Worm (Caenorhabditis elegans) whole organism, L1 larva: Measurements from ENCODE around the gene F38G1.3.

ENCODE experiments used
- blmp-1 ChIP-seq: fragments of 150-350 bp; optimal IDR thresholded peaks from 2 replicates; lab custom pipeline; 2014; ENCODE audit warnings: missing biosample characterization, missing genetic modification characterization
- pqm-1 ChIP-seq: sonication (generic microtip); optimal IDR thresholded peaks from 3 replicates; lab custom pipeline; 2017; ENCODE audit warnings: missing biosample characterization, missing genetic modification characterization
- snpc-4 ChIP-seq: fragments of 150-350 bp; optimal IDR thresholded peaks from 2 replicates; lab custom pipeline; 2014; ENCODE audit warnings: missing biosample characterization, missing genetic modification characterization

- no peak for TF ChIP-seq pqm-1 (tag; lab: Kevin White, UChicago)
- no peak for TF ChIP-seq blmp-1 (tag; lab: Kevin White, UChicago)
- no peak for TF ChIP-seq snpc-4
Observed at ce11 chrX:487669-488068, 11.3 kb downstream of the F38G1.3 start.
